Fruit fly (Drosophila melanogaster): ENCODE data around the gene CG33642.

The CG33642 gene

dm6 chr2L:13549973-13550458 lies 20.2 kb downstream of the CG33642 start, which contains the start of gene kuz (continued):
- no peak for TF ChIP-seq fd3F (GFP tag; optimal IDR thresholded peaks at IDR 0.05)
- TF ChIP-seq CG11504 (tag; optimal IDR thresholded peaks at IDR 0.05): peak; percentile 34
- no peak for TF ChIP-seq ind (GFP tag; optimal IDR thresholded peaks at IDR 0.05)
- TF ChIP-seq chm (GFP tag; IDR thresholded peaks at IDR 0.05): peak; percentile 86
- TF ChIP-seq Oli (tag; optimal IDR thresholded peaks at IDR 0.05): no peak
- peak; percentile 73 for TF ChIP-seq sob (GFP tag; IDR thresholded peaks at IDR 0.05)
- TF ChIP-seq CG11247 (GFP tag; IDR thresholded peaks at IDR 0.05): no peak
- no peak for TF ChIP-seq CG9932 (GFP tag; IDR thresholded peaks at IDR 0.05)
- TF ChIP-seq Poxn (GFP tag; IDR thresholded peaks at IDR 0.05): no peak
- TF ChIP-seq Hr51 (GFP tag; optimal IDR thresholded peaks at IDR 0.05): peak in 1 of 2 experiments; percentile 7
- TF ChIP-seq Hand (GFP tag; optimal IDR thresholded peaks at IDR 0.05): no peak
- TF ChIP-seq CG9876 (GFP tag; optimal IDR thresholded peaks at IDR 0.05): peak; percentile 7
- no peak for TF ChIP-seq HLH54F (GFP tag; optimal IDR thresholded peaks at IDR 0.05)
- TF ChIP-seq CG6813 (GFP tag; optimal IDR thresholded peaks at IDR 0.05): peak; percentile 17
- TF ChIP-seq twi (tag; optimal IDR thresholded peaks at IDR 0.05): no peak
- TF ChIP-seq BEAF-32 (GFP tag; optimal IDR thresholded peaks at IDR 0.05): peak; percentile 63
- TF ChIP-seq CG14860 (GFP tag; IDR thresholded peaks at IDR 0.05; ENCODE audit: partially characterized antibody): 0 out of 3 replicates have a peak, but pooled peaks have one; percentile 34
- peak; percentile 58 for TF ChIP-seq pros (GFP tag; optimal IDR thresholded peaks at IDR 0.05)
- no peak for TF ChIP-seq CG4424 (GFP tag; optimal IDR thresholded peaks at IDR 0.05)
- no peak for TF ChIP-seq CG1233 (GFP tag; optimal IDR thresholded peaks at IDR 0.05)
- no peak for TF ChIP-seq Kr (GFP tag; optimal IDR thresholded peaks at IDR 0.05)
- no peak for TF ChIP-seq pum (GFP tag; optimal IDR thresholded peaks at IDR 0.05)
- TF ChIP-seq sqz (GFP tag; optimal IDR thresholded peaks at IDR 0.05): peak; percentile 99
- TF ChIP-seq Fer1 (GFP tag; optimal IDR thresholded peaks at IDR 0.05): peak; percentile 48
- TF ChIP-seq CoRest (tag; optimal IDR thresholded peaks at IDR 0.05): peak; percentile 4
- no peak for TF ChIP-seq shn (GFP tag; optimal IDR thresholded peaks at IDR 0.05)
- TF ChIP-seq Atf3 (GFP tag; optimal IDR thresholded peaks at IDR 0.05): no peak
- no peak for TF ChIP-seq usp (GFP tag; optimal IDR thresholded peaks at IDR 0.05)
- TF ChIP-seq gfzf (GFP tag; optimal IDR thresholded peaks at IDR 0.05): peak; percentile 67
- 0 out of 2 replicates have a peak, but pooled peaks have one; percentile 35 for TF ChIP-seq Nf-YA (GFP tag; IDR thresholded peaks at IDR 0.05)
- no peak for TF ChIP-seq sc (optimal IDR thresholded peaks at IDR 0.05)
- no peak for TF ChIP-seq sc (GFP tag; optimal IDR thresholded peaks at IDR 0.05)
- TF ChIP-seq cas (GFP tag; IDR thresholded peaks at IDR 0.05): no peak
- TF ChIP-seq Drgx (GFP tag; IDR thresholded peaks at IDR 0.05): peak; percentile 46; the same call in 1 of the 2 replicates
- no peak for TF ChIP-seq CG1832 (GFP tag; optimal IDR thresholded peaks at IDR 0.05)
- TF ChIP-seq D19A (tag; optimal IDR thresholded peaks at IDR 0.05): peak; percentile 53
- no peak; the same call in 1 of the 2 replicates for TF ChIP-seq CG14441 (GFP tag; IDR thresholded peaks at IDR 0.05)
- TF ChIP-seq CG34376 (GFP tag; optimal IDR thresholded peaks at IDR 0.05): peak; percentile 46
- TF ChIP-seq CG6254 (GFP tag; optimal IDR thresholded peaks at IDR 0.05): peak; percentile 4
- peak; percentile 64; the same call in 2 of the 3 replicates for TF ChIP-seq Dbx (GFP tag; IDR thresholded peaks at IDR 0.05)
- TF ChIP-seq CG10543 (GFP tag; optimal IDR thresholded peaks at IDR 0.05): peak; percentile 31
- TF ChIP-seq CG17568 (GFP tag; optimal IDR thresholded peaks at IDR 0.05): peak; percentile 21
- no peak for TF ChIP-seq CG13775 (GFP tag; optimal IDR thresholded peaks at IDR 0.05)
- no peak for TF ChIP-seq CG1529 (GFP tag; optimal IDR thresholded peaks at IDR 0.05)
- peak; percentile 15; the same call in 1 of the 2 replicates for TF ChIP-seq CG2129 (GFP tag; IDR thresholded peaks at IDR 0.05; ENCODE audit: partially characterized antibody)
- no peak for TF ChIP-seq CG6689 (GFP tag; IDR thresholded peaks at IDR 0.05)
- no peak for TF ChIP-seq scrt (GFP tag; optimal IDR thresholded peaks at IDR 0.05)
- no peak for TF ChIP-seq ara (GFP tag; IDR thresholded peaks at IDR 0.05)
- peak; percentile 44; the same call in 2 of the 4 replicates for TF ChIP-seq Dll (GFP tag; IDR thresholded peaks at IDR 0.05; ENCODE audit: partially characterized antibody)
- TF ChIP-seq slbo (GFP tag; IDR thresholded peaks at IDR 0.05): 0 out of 2 replicates have a peak, but pooled peaks have one; percentile 16

Data from whole organism, embryonic.